Fruit fly (Drosophila melanogaster): ENCODE measurements around the gene CG16781.

CG16781 gene

DNA sequence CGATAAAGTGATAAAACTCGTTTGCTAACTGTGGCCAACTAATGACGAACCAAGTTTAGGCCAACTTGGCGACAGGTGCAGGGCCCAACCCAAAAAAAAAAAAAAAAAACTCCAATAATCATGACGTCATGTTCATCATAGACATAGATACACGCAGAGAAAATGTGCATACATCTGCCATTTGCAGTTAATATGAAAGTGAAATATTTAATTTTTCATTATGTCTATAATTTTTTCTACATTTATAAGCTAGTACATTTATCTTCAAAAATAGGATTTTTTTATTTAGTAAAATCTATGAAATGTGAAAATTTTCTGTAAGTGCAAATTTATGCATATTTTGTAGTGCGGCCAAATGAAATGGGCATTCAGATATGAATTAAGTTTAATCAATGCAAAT is 32.2 kb downstream of the CG16781 start (continued):
- TF ChIP-seq CG18262 (tag; optimal IDR thresholded peaks at IDR 0.05) = peak; percentile 76
- TF ChIP-seq org-1 (GFP tag; optimal IDR thresholded peaks at IDR 0.05) = peak; percentile 52
- no peak for TF ChIP-seq CG34376 (GFP tag; optimal IDR thresholded peaks at IDR 0.05)
- TF ChIP-seq emc (GFP tag; optimal IDR thresholded peaks at IDR 0.05) = no peak
- TF ChIP-seq CG17186 (GFP tag; optimal IDR thresholded peaks at IDR 0.05) = no peak
- TF ChIP-seq ash1 (GFP tag; optimal IDR thresholded peaks at IDR 0.05) = no peak
- TF ChIP-seq CG4617 (GFP tag; optimal IDR thresholded peaks at IDR 0.05; ENCODE audit: borderline replicate concordance) = no peak
- peak; percentile 39 for TF ChIP-seq pho (GFP tag; optimal IDR thresholded peaks at IDR 0.05)
- 0 out of 3 replicates have a peak, but pooled peaks have one; percentile 45 for TF ChIP-seq C15 (GFP tag; IDR thresholded peaks at IDR 0.05)
- no peak for TF ChIP-seq z (GFP tag; IDR thresholded peaks at IDR 0.05)
- TF ChIP-seq NfI (GFP tag; optimal IDR thresholded peaks at IDR 0.05) = peak; percentile 54
- peak; percentile 87 for TF ChIP-seq Ptx1 (GFP tag; IDR thresholded peaks at IDR 0.05)
- TF ChIP-seq lmd (GFP tag; IDR thresholded peaks at IDR 0.05) = peak; percentile 85
- no peak for TF ChIP-seq pita (GFP tag; optimal IDR thresholded peaks at IDR 0.05)
- TF ChIP-seq dpn (GFP tag; optimal IDR thresholded peaks at IDR 0.05) = peak; percentile 3 to 56
- TF ChIP-seq CG9876 (GFP tag; optimal IDR thresholded peaks at IDR 0.05) = no peak
- TF ChIP-seq lab (GFP tag; optimal IDR thresholded peaks at IDR 0.05) = peak; percentile 60
- no peak for TF ChIP-seq vnd (GFP tag; IDR thresholded peaks at IDR 0.05; ENCODE audit: partially characterized antibody)
- no peak for TF ChIP-seq Adf1 (GFP tag; IDR thresholded peaks at IDR 0.05)
- no peak for TF ChIP-seq HmgD (GFP tag; optimal IDR thresholded peaks at IDR 0.05)
- TF ChIP-seq Hr39 (optimal IDR thresholded peaks at IDR 0.05) = no peak
- TF ChIP-seq tgo (GFP tag; IDR thresholded peaks at IDR 0.05) = peak; percentile 84
- peak; percentile 55 for TF ChIP-seq az2 (GFP tag; optimal IDR thresholded peaks at IDR 0.05)
- 0 out of 2 replicates have a peak, but pooled peaks have one; percentile 27 for TF ChIP-seq CG4360 (GFP tag; IDR thresholded peaks at IDR 0.05)
- peak; percentile 29 for TF ChIP-seq twi (tag; optimal IDR thresholded peaks at IDR 0.05)
- TF ChIP-seq bcd (GFP tag; optimal IDR thresholded peaks at IDR 0.05) = peak; percentile 57
- peak; percentile 72 for TF ChIP-seq CG8388 (GFP tag; optimal IDR thresholded peaks at IDR 0.05)
- no peak for TF ChIP-seq mirr (GFP tag; optimal IDR thresholded peaks at IDR 0.05)
- peak; percentile 86 for TF ChIP-seq CG17328 (GFP tag; IDR thresholded peaks at IDR 0.05)
- no peak for TF ChIP-seq MESR4 (GFP tag; optimal IDR thresholded peaks at IDR 0.05)
- peak; percentile 83 for TF ChIP-seq CG32767 (GFP tag; IDR thresholded peaks at IDR 0.05)
- TF ChIP-seq CG8359 (GFP tag; optimal IDR thresholded peaks at IDR 0.05; ENCODE audit: borderline replicate concordance) = no peak
- TF ChIP-seq CG13123 (GFP tag; optimal IDR thresholded peaks at IDR 0.05) = peak; percentile 15
- no peak for TF ChIP-seq CG42726 (GFP tag; IDR thresholded peaks at IDR 0.05; ENCODE audit: partially characterized antibody)
- peak; percentile 84 for TF ChIP-seq dysf (GFP tag; IDR thresholded peaks at IDR 0.05)
- TF ChIP-seq tup (GFP tag; optimal IDR thresholded peaks at IDR 0.05) = no peak
- TF ChIP-seq btn (GFP tag; optimal IDR thresholded peaks at IDR 0.05) = no peak
- peak; percentile 57 for TF ChIP-seq klu (GFP tag; IDR thresholded peaks at IDR 0.05)
- TF ChIP-seq CG8290 (GFP tag; optimal IDR thresholded peaks at IDR 0.05) = no peak
- no peak for TF ChIP-seq CG8290 (tag; optimal IDR thresholded peaks at IDR 0.05)
- peak; percentile 1 for TF ChIP-seq CG12769 (tag; optimal IDR thresholded peaks at IDR 0.05)
- TF ChIP-seq CG11398 (GFP tag; optimal IDR thresholded peaks at IDR 0.05) = no peak
- peak; percentile 2 for TF ChIP-seq maf-S (GFP tag; optimal IDR thresholded peaks at IDR 0.05)
- peak; percentile 56 for TF ChIP-seq CG9727 (GFP tag; optimal IDR thresholded peaks at IDR 0.05)
- TF ChIP-seq CG10267 (tag; optimal IDR thresholded peaks at IDR 0.05) = peak; percentile 48
- TF ChIP-seq vvl (GFP tag; IDR thresholded peaks at IDR 0.05) = peak; percentile 89
- TF ChIP-seq Taf1 (GFP tag; IDR thresholded peaks at IDR 0.05) = 0 out of 2 replicates have a peak, but pooled peaks have one; percentile 23
- TF ChIP-seq cas (GFP tag; IDR thresholded peaks at IDR 0.05) = no peak
- TF ChIP-seq CG5245 (GFP tag; optimal IDR thresholded peaks at IDR 0.05) = no peak
- no peak for TF ChIP-seq nerfin-2 (GFP tag; IDR thresholded peaks at IDR 0.05; ENCODE audit: partially characterized antibody)
- TF ChIP-seq CG1529 (GFP tag; optimal IDR thresholded peaks at IDR 0.05) = peak; percentile 33
- no peak for TF ChIP-seq her (GFP tag; optimal IDR thresholded peaks at IDR 0.05)
